Worm (Caenorhabditis elegans) whole organism, L1 larva: ENCODE data around the gene R11G1.11.

Source experiments
- C34B4.2 ChIP-seq: sonication (generic microtip); optimal IDR thresholded peaks from 2 replicates; lab custom pipeline; 2017; ENCODE audit warnings: mild to moderate bottlenecking, missing genetic modification characterization, missing compliant biosample characterization
- F16B12.6 ChIP-seq: fragments of 150-350 bp; optimal IDR thresholded peaks from 2 replicates; lab custom pipeline; 2014; ENCODE audit warnings: missing biosample characterization, missing genetic modification characterization
- alr-1 ChIP-seq: fragments of 200-800 bp; sonication (Bioruptor generic); optimal IDR thresholded peaks from 2 replicates; lab custom pipeline; 2018; ENCODE audit warnings: borderline replicate concordance, mild to moderate bottlenecking, missing genetic modification characterization, missing compliant biosample characterization
- ceh-63 ChIP-seq: fragments of 200-800 bp; sonication (Bioruptor generic); optimal IDR thresholded peaks from 2 replicates; lab custom pipeline; 2018; ENCODE audit warnings: mild to moderate bottlenecking, missing genetic modification characterization, missing compliant biosample characterization
- ceh-82 ChIP-seq, 3 experiments: fragments of 150-350 bp in 1 of 3; sonication (generic microtip) in 2 of 3; optimal IDR thresholded peaks; 2 replicates each; lab custom pipeline; 2014 to 2017; ENCODE audit warnings: missing biosample characterization in 3 of 3, missing genetic modification characterization in 3 of 3
- ceh-88 ChIP-seq: fragments of 200-800 bp; sonication (Bioruptor generic); IDR thresholded peaks from 2 replicates; pipeline ENCODE4 v1.3.6; 2022; ENCODE audit warnings: missing genetic modification characterization, missing compliant biosample characterization
- efl-1 ChIP-seq, 4 experiments: fragments of 150-350 bp; optimal IDR thresholded peaks in 3 of 4; peaks in 1 of 4; 1 replicate in 1 of 4; 2 replicates in 3 of 4; lab custom pipeline; 2014; ENCODE audit warnings: missing biosample characterization in 2 of 4, missing genetic modification characterization in 2 of 4, missing genetic modification reagents in 2 of 4
- efl-3 ChIP-seq: fragments of 200-800 bp; sonication (Bioruptor generic); optimal IDR thresholded peaks from 2 replicates; lab custom pipeline; 2018; ENCODE audit warnings: mild to moderate bottlenecking, missing genetic modification characterization, missing compliant biosample characterization
- egl-13 ChIP-seq: sonication (generic microtip); optimal IDR thresholded peaks from 2 replicates; lab custom pipeline; 2016; ENCODE audit warnings: missing genotype, missing genetic modification reagents, missing genetic modification characterization, missing compliant biosample characterization
- hpl-2 ChIP-seq: fragments of 150-350 bp; optimal IDR thresholded peaks from 2 replicates; lab custom pipeline; 2014; ENCODE audit warnings: missing biosample characterization, missing genetic modification reagents, missing genetic modification characterization
- isw-1 ChIP-seq: fragments of 200-800 bp; sonication (Bioruptor generic); IDR thresholded peaks from 2 replicates; pipeline ENCODE4 v1.3.6; 2022; ENCODE audit warnings: missing genetic modification characterization, missing compliant biosample characterization
- jun-1 ChIP-seq: fragments of 150-350 bp; optimal IDR thresholded peaks from 2 replicates; lab custom pipeline; 2014; ENCODE audit warnings: missing biosample characterization, missing genetic modification reagents, missing genetic modification characterization
- lin-14 ChIP-seq: fragments of 200-800 bp; sonication (Bioruptor generic); optimal IDR thresholded peaks from 2 replicates; lab custom pipeline; 2018; ENCODE audit warnings: mild to moderate bottlenecking, missing genetic modification characterization, moderate library complexity, missing compliant biosample characterization
- lin-35 ChIP-seq, 2 experiments: fragments of 150-350 bp; optimal IDR thresholded peaks; 2 replicates each; lab custom pipeline; 2014; ENCODE audit warnings: missing biosample characterization in 2 of 2, missing genetic modification characterization in 2 of 2, missing genetic modification reagents in 2 of 2
- lir-3 ChIP-seq: sonication (generic microtip); optimal IDR thresholded peaks from 2 replicates; lab custom pipeline; 2016; ENCODE audit warnings: mild to moderate bottlenecking, missing genetic modification characterization, moderate library complexity, missing compliant biosample characterization; ENCODE audit not compliant: poor library complexity
- lsy-2 ChIP-seq, 2 experiments: fragments of 150-350 bp; optimal IDR thresholded peaks; 2 replicates each; lab custom pipeline; 2014; ENCODE audit warnings: missing biosample characterization in 2 of 2, missing genetic modification characterization in 2 of 2
- mab-9 ChIP-seq: fragments of 200-800 bp; sonication (Bioruptor generic); IDR thresholded peaks from 2 replicates; pipeline ENCODE4 v1.3.6; 2022; ENCODE audit warnings: missing genetic modification reagents, missing genetic modification characterization, missing compliant biosample characterization
- mdl-1 ChIP-seq, 2 experiments: fragments of 150-350 bp; optimal IDR thresholded peaks; 2 replicates each; lab custom pipeline; 2014 to 2017; ENCODE audit warnings: missing biosample characterization in 2 of 2, missing genetic modification characterization in 2 of 2, inconsistent platforms in 1 of 2
- nhr-19 ChIP-seq: fragments of 200-800 bp; sonication (Bioruptor generic); conservative IDR thresholded peaks from 2 replicates; pipeline ENCODE4 v1.3.6; 2022; ENCODE audit warnings: missing genetic modification characterization, missing compliant biosample characterization
- nhr-28 ChIP-seq: fragments of 150-350 bp; optimal IDR thresholded peaks from 2 replicates; lab custom pipeline; 2014; ENCODE audit warnings: missing biosample characterization, missing genetic modification characterization
- nhr-47 ChIP-seq: sonication (generic microtip); optimal IDR thresholded peaks from 2 replicates; lab custom pipeline; 2016; ENCODE audit warnings: mild to moderate bottlenecking, missing genetic modification characterization, moderate library complexity, missing compliant biosample characterization
- nhr-71 ChIP-seq: sonication (generic microtip); optimal IDR thresholded peaks from 2 replicates; lab custom pipeline; 2016; ENCODE audit warnings: mild to moderate bottlenecking, missing genetic modification characterization, moderate library complexity, missing compliant biosample characterization
- nhr-76 ChIP-seq: sonication (generic microtip); optimal IDR thresholded peaks from 2 replicates; lab custom pipeline; 2017; ENCODE audit warnings: missing biosample characterization, missing genetic modification characterization
- nhr-84 ChIP-seq: sonication (generic microtip); optimal IDR thresholded peaks from 2 replicates; lab custom pipeline; 2017; ENCODE audit warnings: missing biosample characterization, missing genetic modification characterization
- nhr-85 ChIP-seq: sonication (generic microtip); peaks from one replicate; lab custom pipeline; 2016; ENCODE audit warnings: missing genetic modification characterization, inconsistent platforms, missing compliant biosample characterization
- pag-3 ChIP-seq: sonication (generic microtip); optimal IDR thresholded peaks from 2 replicates; lab custom pipeline; 2017; ENCODE audit warnings: missing genetic modification characterization, mild to moderate bottlenecking, missing compliant biosample characterization, antibody characterized with exemption, borderline replicate concordance; ENCODE audit not compliant: insufficient read depth
- rnt-1 ChIP-seq: sonication (generic microtip); optimal IDR thresholded peaks from 2 replicates; lab custom pipeline; 2016; ENCODE audit warnings: mild to moderate bottlenecking, missing genetic modification characterization, moderate library complexity, missing compliant biosample characterization
- skn-1 ChIP-seq: fragments of 150-350 bp; optimal IDR thresholded peaks from 2 replicates; lab custom pipeline; 2014; ENCODE audit warnings: missing biosample characterization, missing genetic modification characterization
- snu-23 ChIP-seq: sonication (generic microtip); optimal IDR thresholded peaks from 2 replicates; lab custom pipeline; 2016; ENCODE audit warnings: missing genetic modification characterization, missing compliant biosample characterization
- swsn-7 ChIP-seq: sonication (generic microtip); optimal IDR thresholded peaks from 2 replicates; lab custom pipeline; 2016; ENCODE audit warnings: missing genetic modification characterization, missing compliant biosample characterization
- tbx-2 ChIP-seq: sonication (generic microtip); optimal IDR thresholded peaks from 2 replicates; lab custom pipeline; 2016; ENCODE audit warnings: missing genetic modification characterization, missing compliant biosample characterization
- unc-130 ChIP-seq: fragments of 150-350 bp; optimal IDR thresholded peaks from 2 replicates; lab custom pipeline; 2017; ENCODE audit warnings: missing biosample characterization, missing genetic modification characterization, inconsistent platforms
- unc-30 ChIP-seq: sonication (generic microtip); optimal IDR thresholded peaks from 2 replicates; lab custom pipeline; 2017; ENCODE audit warnings: missing biosample characterization, missing genetic modification characterization
- xbp-1 ChIP-seq: sonication (generic microtip); optimal IDR thresholded peaks from 2 replicates; lab custom pipeline; 2016; ENCODE audit warnings: missing genetic modification characterization, missing compliant biosample characterization

Gene R11G1.11

DNA sequence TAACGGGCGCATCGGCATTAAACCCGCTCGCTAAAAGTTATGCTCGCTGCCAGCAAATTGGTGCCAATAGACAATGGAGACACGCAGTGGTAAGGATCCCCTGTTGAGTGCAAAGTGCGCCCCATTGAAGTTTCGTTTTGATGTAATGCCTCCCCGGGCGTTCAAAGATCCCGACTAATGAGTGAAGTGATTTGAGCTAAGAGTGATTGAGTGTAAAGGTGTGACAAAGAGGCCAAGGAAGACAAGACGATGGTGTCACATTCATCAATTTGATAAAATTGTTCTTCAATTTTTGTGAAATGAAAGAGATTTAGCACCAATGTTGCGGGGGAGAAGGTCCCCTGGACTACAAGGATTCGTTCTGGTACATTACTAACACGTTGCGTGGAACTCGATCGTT lies 28.3 kb downstream of the R11G1.11 start:
- no peak for TF ChIP-seq tbx-2 (tag; lab: Kevin White, UChicago)
- TF ChIP-seq rnt-1 (tag; lab: Kevin White, UChicago) = peak; percentile 38
- no peak for TF ChIP-seq nhr-85 (tag; lab: Kevin White, UChicago)
- TF ChIP-seq pag-3 = peak; percentile 24

DNA sequence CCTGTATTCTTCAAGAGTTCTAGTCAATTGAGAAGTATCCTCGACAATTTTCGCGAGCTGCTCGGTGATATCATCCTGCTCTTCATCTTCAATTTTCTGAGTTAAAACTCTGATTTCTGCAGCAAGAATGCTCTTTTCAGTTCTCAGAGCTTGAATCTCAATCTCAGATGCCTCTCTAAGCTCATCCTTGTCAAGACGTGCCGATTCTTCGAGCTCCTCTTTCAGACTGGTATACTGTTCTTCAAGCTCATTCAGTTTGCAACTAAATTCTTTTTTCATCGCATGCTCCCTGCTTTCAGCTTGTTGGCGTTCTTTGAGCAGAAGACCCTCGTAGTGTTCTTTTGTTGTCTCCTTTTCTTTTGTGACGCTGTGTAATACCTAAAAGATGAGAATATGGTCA lies 31.7 kb downstream of the R11G1.11 start:
- TF ChIP-seq ceh-63 (GFP tag; lab: Kevin White, UChicago) (peak; percentile 67), ceh-88 (GFP tag; lab: Robert Waterston, UW) (no peak)

DNA sequence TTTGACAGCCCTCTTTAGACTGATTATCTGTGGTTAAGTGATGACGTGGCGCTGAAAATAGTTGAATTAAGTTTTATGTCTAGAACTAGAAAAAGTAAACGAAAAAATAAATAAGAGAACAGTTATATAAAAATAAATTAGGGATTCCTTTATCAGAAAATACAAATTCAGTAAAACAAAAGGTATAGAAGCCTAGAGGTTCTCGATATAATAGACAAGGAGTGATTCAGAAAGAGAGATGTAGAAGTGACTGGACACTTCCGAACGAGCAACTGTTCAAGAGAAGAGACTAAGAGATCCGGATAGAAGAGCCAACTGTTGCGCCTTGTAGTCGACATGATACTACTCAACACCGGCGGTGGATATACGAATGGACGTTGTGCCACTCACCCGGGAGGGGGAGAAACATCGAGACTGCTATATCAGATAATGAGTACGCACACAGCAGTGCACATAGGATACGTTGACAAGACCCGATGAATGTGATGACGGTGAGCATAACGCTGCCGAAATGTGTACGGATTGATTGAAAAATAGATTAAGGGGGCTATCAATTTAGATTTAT lies 34.5 kb downstream of the R11G1.11 start, which contains the start of gene tag-278:
Gene tag-278, minus strand, starts transcription at position 51 of the 565 bp plus-strand sequence.
- TF ChIP-seq lsy-2 (tag; optimal IDR thresholded peaks at IDR 0.05; lab: Kevin White, UChicago) (peak in 1 of 2 experiments; percentile 9), efl-1 (optimal IDR thresholded peaks at IDR 0.05; lab: Kevin White, UChicago) (no peak), efl-1 (GFP tag; optimal IDR thresholded peaks at IDR 0.05 in 1 of 2; lab: Kevin White, UChicago) (peak in 1 of 2 experiments; percentile 70), jun-1 (tag; lab: Kevin White, UChicago) (no peak), nhr-19 (GFP tag; lab: Robert Waterston, UW) (peak; percentile 27; the same call in 1 of the 2 replicates), lin-14 (GFP tag; lab: Kevin White, UChicago) (peak; percentile 67), nhr-84 (tag; lab: Kevin White, UChicago) (no peak), nhr-71 (tag; lab: Kevin White, UChicago) (peak; percentile 65), unc-130 (peak; percentile 17), rnt-1 (tag; lab: Kevin White, UChicago) (peak; percentile 47), snu-23 (peak; percentile 31), nhr-47 (peak; percentile 3), C34B4.2 (tag; lab: Kevin White, UChicago) (no peak), hpl-2 (GFP tag; lab: Kevin White, UChicago) (no peak), mdl-1 (tag; optimal IDR thresholded peaks at IDR 0.05; lab: Kevin White, UChicago) (peak in 1 of 2 experiments; percentile 12)

DNA sequence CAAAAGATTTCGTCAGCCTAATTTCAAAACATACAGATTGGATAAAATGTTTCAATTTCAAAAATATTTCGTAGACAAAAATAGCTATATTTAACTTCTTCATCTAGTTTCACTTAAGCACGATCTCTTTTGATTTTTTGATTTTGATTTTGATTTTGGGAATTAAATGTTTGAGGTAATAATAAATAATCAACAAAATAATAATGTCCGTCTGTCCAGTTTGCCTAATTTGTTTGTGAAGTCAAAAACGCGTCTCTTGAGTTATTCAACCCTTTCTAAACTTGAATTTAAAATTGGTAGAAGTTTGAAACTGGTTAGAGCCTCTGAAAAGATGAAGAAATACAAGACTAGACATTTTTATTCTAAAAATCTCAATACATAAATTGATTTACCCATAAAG lies 35.1 kb downstream of the R11G1.11 start:
- TF ChIP-seq F16B12.6 (no peak), lir-3 (tag; lab: Kevin White, UChicago) (no peak), nhr-28 (no peak), unc-30 (no peak), isw-1 (no peak), ceh-82 (tag; optimal IDR thresholded peaks at IDR 0.05; lab: Kevin White, UChicago) (no peak), pag-3 (no peak), swsn-7 (tag; lab: Kevin White, UChicago) (no peak), lin-35 (GFP tag; optimal IDR thresholded peaks at IDR 0.05; lab: Kevin White, UChicago) (no peak), nhr-76 (tag; lab: Kevin White, UChicago) (no peak), lsy-2 (tag; optimal IDR thresholded peaks at IDR 0.05; lab: Kevin White, UChicago) (no peak), efl-1 (optimal IDR thresholded peaks at IDR 0.05; lab: Kevin White, UChicago) (no peak), efl-1 (GFP tag; optimal IDR thresholded peaks at IDR 0.05 in 1 of 2; lab: Kevin White, UChicago) (no peak), nhr-47 (no peak), xbp-1 (tag; lab: Kevin White, UChicago) (no peak), alr-1 (tag; lab: Kevin White, UChicago) (no peak), egl-13 (tag; lab: Kevin White, UChicago) (no peak), mdl-1 (tag; optimal IDR thresholded peaks at IDR 0.05; lab: Kevin White, UChicago) (no peak)

DNA sequence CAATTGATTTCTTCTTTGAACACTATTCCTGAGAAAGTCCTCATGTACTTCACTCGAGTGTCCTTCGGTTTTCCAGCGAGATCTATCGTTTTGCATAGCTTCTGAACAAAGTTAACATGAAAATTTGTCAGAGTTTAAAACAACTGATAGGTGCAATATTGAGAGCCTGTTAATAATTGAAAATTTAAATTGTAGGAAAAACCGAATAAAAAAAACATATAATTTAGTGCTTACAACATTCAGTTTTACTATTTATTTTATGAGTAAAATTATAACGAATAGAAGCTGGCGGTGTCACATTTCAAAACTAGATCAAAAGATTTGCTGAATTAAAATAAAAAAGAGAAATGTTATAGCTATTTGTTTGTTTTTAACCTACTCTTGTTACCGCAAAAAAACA lies 38.4 kb downstream of the R11G1.11 start, which contains the start of gene C02F12.8:
Gene C02F12.8, minus strand, starts transcription at position 101 of the 400 bp plus-strand sequence.
- TF ChIP-seq efl-3 (GFP tag; lab: Kevin White, UChicago) (no peak), nhr-47 (no peak), mab-9 (GFP tag; lab: Robert Waterston, UW) (no peak), skn-1 (tag; lab: Kevin White, UChicago) (no peak), lin-14 (GFP tag; lab: Kevin White, UChicago) (no peak)
